Fruit fly (Drosophila melanogaster) whole organism, embryonic: ENCODE results near the gene CG15629.

ENCODE experiments used
- CG10209 ChIP-seq: fragments of 200-800 bp; sonication (Bioruptor generic); optimal IDR thresholded peaks from 3 replicates; lab custom pipeline; 2017; ENCODE audit warnings: missing biosample characterization, mild to moderate bottlenecking, missing genetic modification characterization, missing genetic modification reagents
- CG11696 ChIP-seq: fragments of 200-800 bp; sonication (Bioruptor generic); IDR thresholded peaks from 2 replicates; pipeline ENCODE4 v1.3.6; 2022; ENCODE audit warnings: missing biosample characterization, missing genetic modification characterization
- CG12219 ChIP-seq: fragments of 200-800 bp; sonication (Bioruptor generic); optimal IDR thresholded peaks from 3 replicates; lab custom pipeline; 2018; ENCODE audit warnings: missing biosample characterization, mild to moderate bottlenecking, missing genetic modification characterization
- CG12236 ChIP-seq: fragments of 200-800 bp; sonication (Bioruptor generic); optimal IDR thresholded peaks from 2 replicates; lab custom pipeline; 2016; ENCODE audit warnings: missing biosample characterization, missing genetic modification characterization
- CG13287 ChIP-seq: fragments of 200-800 bp; sonication (Bioruptor generic); IDR thresholded peaks from 2 replicates; pipeline ENCODE4 v1.3.6; 2022; ENCODE audit warnings: missing biosample characterization, missing genetic modification characterization; ENCODE audit not compliant: partially characterized antibody
- CG13775 ChIP-seq: fragments of 200-800 bp; sonication (Bioruptor generic); optimal IDR thresholded peaks from 3 replicates; lab custom pipeline; 2017; ENCODE audit warnings: missing biosample characterization, mild to moderate bottlenecking, missing genetic modification characterization
- CG13894 ChIP-seq: fragments of 200-800 bp; sonication (Bioruptor generic); optimal IDR thresholded peaks from 3 replicates; lab custom pipeline; 2018; ENCODE audit warnings: missing biosample characterization, mild to moderate bottlenecking, missing genetic modification characterization, moderate library complexity
- CG1603 ChIP-seq: fragments of 200-800 bp; sonication (Bioruptor generic); optimal IDR thresholded peaks from 2 replicates; lab custom pipeline; 2019; ENCODE audit warnings: missing biosample characterization, mild to moderate bottlenecking, missing genetic modification characterization, moderate library complexity
- CG17186 ChIP-seq: fragments of 200-800 bp; sonication (Bioruptor generic); optimal IDR thresholded peaks from 3 replicates; lab custom pipeline; 2017; ENCODE audit warnings: missing biosample characterization, missing genetic modification reagents, missing genetic modification characterization
- CG1792 ChIP-seq: fragments of 200-800 bp; sonication (Bioruptor generic); optimal IDR thresholded peaks from 2 replicates; lab custom pipeline; 2016; ENCODE audit warnings: missing biosample characterization, missing genetic modification characterization
- CG2116 ChIP-seq: fragments of 200-800 bp; sonication (Bioruptor generic); optimal IDR thresholded peaks from 3 replicates; lab custom pipeline; 2018; ENCODE audit warnings: missing biosample characterization, mild to moderate bottlenecking, missing genetic modification characterization
- CG2129 ChIP-seq: fragments of 200-800 bp; sonication (Bioruptor generic); IDR thresholded peaks from 2 replicates; pipeline ENCODE4 v1.3.6; 2022; ENCODE audit warnings: missing biosample characterization, missing genetic modification characterization; ENCODE audit not compliant: partially characterized antibody
- CG31365 ChIP-seq: fragments of 200-800 bp; sonication (Bioruptor generic); optimal IDR thresholded peaks from 2 replicates; lab custom pipeline; 2018; ENCODE audit warnings: missing biosample characterization, mild to moderate bottlenecking, missing genetic modification characterization
- CG3281 ChIP-seq: fragments of 200-800 bp; sonication (Bioruptor generic); optimal IDR thresholded peaks from 3 replicates; lab custom pipeline; 2017; ENCODE audit warnings: missing biosample characterization, mild to moderate bottlenecking, missing genetic modification characterization
- CG3995 ChIP-seq: fragments of 200-800 bp; sonication (Bioruptor generic); optimal IDR thresholded peaks from 3 replicates; lab custom pipeline; 2016; ENCODE audit warnings: missing biosample characterization, missing genetic modification characterization
- CG8290 ChIP-seq, 3 experiments: fragments of 200-800 bp; sonication (Bioruptor generic); optimal IDR thresholded peaks; 2 replicates each; lab custom pipeline; 2016 to 2019; ENCODE audit warnings: missing biosample characterization in 3 of 3, missing genetic modification characterization in 3 of 3, mild to moderate bottlenecking in 2 of 3, moderate library complexity in 1 of 3
- CG8388 ChIP-seq: fragments of 200-800 bp; sonication (Bioruptor generic); optimal IDR thresholded peaks from 2 replicates; lab custom pipeline; 2019; ENCODE audit warnings: missing biosample characterization, mild to moderate bottlenecking, missing genetic modification characterization, moderate library complexity
- CrebB ChIP-seq: fragments of 200-800 bp; sonication (Bioruptor generic); optimal IDR thresholded peaks from 3 replicates; lab custom pipeline; 2018; ENCODE audit warnings: missing biosample characterization, mild to moderate bottlenecking, missing genetic modification characterization
- D ChIP-seq, 2 experiments: fragments of 200-800 bp in 1 of 2; fragments of >200 bp in 1 of 2; sonication (Bioruptor generic) in 1 of 2; optimal IDR thresholded peaks; 2 replicates in 1 of 2; 3 replicates in 1 of 2; lab custom pipeline; 2017; ENCODE audit warnings: mild to moderate bottlenecking in 1 of 2, missing biosample characterization in 1 of 2, missing genetic modification characterization in 1 of 2, missing genetic modification reagents in 1 of 2
- Deaf1 ChIP-seq: fragments of 200-800 bp; optimal IDR thresholded peaks from 3 replicates; lab custom pipeline; 2019; ENCODE audit warnings: missing biosample characterization, mild to moderate bottlenecking, missing genetic modification characterization, moderate library complexity
- Dp ChIP-seq: fragments of 200-800 bp; sonication (Bioruptor generic); optimal IDR thresholded peaks from 2 replicates; lab custom pipeline; 2018; ENCODE audit warnings: missing biosample characterization, mild to moderate bottlenecking, missing genetic modification characterization, moderate library complexity
- E2f1 ChIP-seq: fragments of 200-800 bp; sonication (Bioruptor generic); IDR thresholded peaks from 2 replicates; pipeline ENCODE4 v1.3.6; 2022; ENCODE audit warnings: missing biosample characterization, missing genetic modification characterization
- ERR ChIP-seq: fragments of 200-800 bp; sonication (Bioruptor generic); optimal IDR thresholded peaks from 2 replicates; lab custom pipeline; 2016; ENCODE audit warnings: missing biosample characterization, missing genetic modification characterization
- HLHmδ ChIP-seq: fragments of 200-800 bp; sonication (Bioruptor generic); optimal IDR thresholded peaks from 2 replicates; lab custom pipeline; 2018; ENCODE audit warnings: missing biosample characterization, mild to moderate bottlenecking, missing genetic modification characterization, moderate library complexity
- Jarid2 ChIP-seq: fragments of 200-800 bp; sonication (Bioruptor generic); optimal IDR thresholded peaks from 3 replicates; lab custom pipeline; 2017; ENCODE audit warnings: mild to moderate bottlenecking, missing biosample characterization, missing genetic modification reagents, missing genetic modification characterization
- Lpt ChIP-seq: fragments of >200 bp; optimal IDR thresholded peaks from 2 replicates; lab custom pipeline; 2018; ENCODE audit warnings: missing biosample characterization, missing genetic modification characterization
- Max ChIP-seq: fragments of 200-800 bp; sonication (Bioruptor generic); optimal IDR thresholded peaks from 2 replicates; lab custom pipeline; 2016; ENCODE audit warnings: missing biosample characterization, mild to moderate bottlenecking, missing genetic modification characterization
- Mes4 ChIP-seq: fragments of 200-800 bp; sonication (Bioruptor generic); optimal IDR thresholded peaks from 2 replicates; lab custom pipeline; 2016; ENCODE audit warnings: missing biosample characterization, missing genetic modification characterization
- Myb ChIP-seq: fragments of 200-800 bp; sonication (Bioruptor generic); optimal IDR thresholded peaks from 2 replicates; lab custom pipeline; 2016; ENCODE audit warnings: missing biosample characterization, missing genetic modification characterization
- Scr ChIP-seq: fragments of 200-800 bp; sonication (Bioruptor generic); IDR thresholded peaks from 2 replicates; pipeline ENCODE4 v1.3.6; 2022; ENCODE audit warnings: missing biosample characterization, missing genetic modification characterization; ENCODE audit not compliant: partially characterized antibody
- Trl ChIP-seq, 3 experiments: fragments of >200 bp in 2 of 3; fragments of 200-800 bp in 1 of 3; sonication (Bioruptor generic) in 1 of 3; optimal IDR thresholded peaks; 2 replicates in 1 of 3; 3 replicates in 2 of 3; lab custom pipeline; 2016 to 2017; ENCODE audit warnings: missing biosample characterization in 1 of 3, missing genetic modification characterization in 1 of 3
- ab ChIP-seq: fragments of 200-800 bp; sonication (Bioruptor generic); optimal IDR thresholded peaks from 2 replicates; lab custom pipeline; 2016; ENCODE audit warnings: missing biosample characterization, missing genetic modification characterization
- ap ChIP-seq: fragments of 200-800 bp; sonication (Bioruptor generic); IDR thresholded peaks from 2 replicates; pipeline ENCODE4 v1.3.6; 2022; ENCODE audit warnings: missing biosample characterization, missing genetic modification characterization
- bbx ChIP-seq: fragments of 200-800 bp; sonication (Bioruptor generic); IDR thresholded peaks from 2 replicates; pipeline ENCODE4 v1.3.6; 2022; ENCODE audit warnings: missing biosample characterization, missing genetic modification characterization; ENCODE audit not compliant: partially characterized antibody
- bowl ChIP-seq: fragments of 200-800 bp; sonication (Bioruptor generic); IDR thresholded peaks from 2 replicates; pipeline ENCODE4 v1.3.6; 2022; ENCODE audit warnings: missing biosample characterization, missing genetic modification characterization
- da ChIP-seq: fragments of 200-800 bp; sonication (Bioruptor generic); optimal IDR thresholded peaks from 2 replicates; lab custom pipeline; 2016; ENCODE audit warnings: missing biosample characterization, missing genetic modification characterization
- ems ChIP-seq: fragments of 200-800 bp; sonication (Bioruptor generic); optimal IDR thresholded peaks from 3 replicates; lab custom pipeline; 2016; ENCODE audit warnings: missing biosample characterization, missing genetic modification characterization
- gsb ChIP-seq: fragments of 200-800 bp; sonication (Bioruptor generic); IDR thresholded peaks from 2 replicates; pipeline ENCODE4 v1.3.6; 2022; ENCODE audit warnings: missing biosample characterization, missing genetic modification characterization
- gt ChIP-seq: fragments of 200-800 bp; sonication (Bioruptor generic); IDR thresholded peaks from 2 replicates; pipeline ENCODE4 v1.3.6; 2022; ENCODE audit warnings: missing biosample characterization, missing genetic modification characterization
- hbn ChIP-seq: fragments of 200-800 bp; sonication (Bioruptor generic); IDR thresholded peaks from 2 replicates; pipeline ENCODE4 v1.3.6; 2022; ENCODE audit warnings: missing biosample characterization, missing genetic modification characterization; ENCODE audit not compliant: partially characterized antibody
- jumu ChIP-seq: fragments of 200-800 bp; sonication (Bioruptor generic); optimal IDR thresholded peaks from 3 replicates; lab custom pipeline; 2016; ENCODE audit warnings: missing biosample characterization, missing genetic modification characterization
- lov ChIP-seq, 2 experiments: fragments of 200-800 bp in 1 of 2; fragments of >200 bp in 1 of 2; sonication (Bioruptor generic) in 1 of 2; IDR thresholded peaks in 1 of 2; optimal IDR thresholded peaks in 1 of 2; 2 replicates in 1 of 2; 3 replicates in 1 of 2; pipeline versions ENCODE4 v1.3.6 to Lab custom; 2017 to 2022; ENCODE audit warnings: missing biosample characterization in 1 of 2, missing genetic modification characterization in 1 of 2
- mld ChIP-seq: fragments of 200-800 bp; sonication (Bioruptor generic); IDR thresholded peaks from 3 replicates; pipeline ENCODE4 v1.3.6; 2022; ENCODE audit warnings: missing biosample characterization, missing genetic modification characterization; ENCODE audit not compliant: partially characterized antibody
- peb ChIP-seq: fragments of 200-800 bp; sonication (Bioruptor generic); IDR thresholded peaks from 2 replicates; pipeline ENCODE4 v1.3.6; 2022; ENCODE audit warnings: missing biosample characterization, missing genetic modification characterization
- run ChIP-seq: fragments of 200-800 bp; sonication (Bioruptor generic); optimal IDR thresholded peaks from 3 replicates; lab custom pipeline; 2018; ENCODE audit warnings: missing biosample characterization, mild to moderate bottlenecking, missing genetic modification characterization
- sqz ChIP-seq: fragments of 200-800 bp; sonication (Bioruptor generic); optimal IDR thresholded peaks from 3 replicates; lab custom pipeline; 2018; ENCODE audit warnings: missing biosample characterization, mild to moderate bottlenecking, missing genetic modification characterization
- ssp ChIP-seq: fragments of 200-800 bp; sonication (Bioruptor generic); IDR thresholded peaks from 2 replicates; pipeline ENCODE4 v1.3.6; 2022; ENCODE audit warnings: missing biosample characterization, missing genetic modification characterization
- unpg ChIP-seq: fragments of 200-800 bp; sonication (Bioruptor generic); optimal IDR thresholded peaks from 3 replicates; lab custom pipeline; 2018; ENCODE audit warnings: missing biosample characterization, mild to moderate bottlenecking, missing genetic modification characterization, moderate library complexity
- vvl ChIP-seq: fragments of 200-800 bp; sonication (Bioruptor generic); IDR thresholded peaks from 2 replicates; pipeline ENCODE4 v1.3.6; 2022; ENCODE audit warnings: missing biosample characterization, missing genetic modification characterization

The CG15629 gene

dm6 chr2L:4821757-4822156 is 8.9 kb downstream of the CG15629 start, which contains the start of gene CG15628:
CG15628 (plus strand) TSS chr2L:4821774.
- TF ChIP-seq Lpt (GFP tag; lab: Kevin White, UChicago) (no peak), gt (GFP tag; lab: Robert Waterston, UW) (no peak), CG8290 (GFP tag; optimal IDR thresholded peaks at IDR 0.05; lab: Kevin White, UChicago) (no peak), CG8290 (tag; optimal IDR thresholded peaks at IDR 0.05; lab: Kevin White, UChicago) (no peak), CG13287 (GFP tag; lab: Robert Waterston, UW) (0 out of 2 replicates have a peak, but pooled peaks have one; percentile 9), ap (GFP tag; lab: Robert Waterston, UW) (no peak), Scr (no peak), jumu (no peak), HLHmδ (GFP tag; lab: Kevin White, UChicago) (peak; percentile 16), CG1603 (tag; lab: Kevin White, UChicago) (no peak), CrebB (tag; lab: Kevin White, UChicago) (no peak), hbn (GFP tag; lab: Robert Waterston, UW) (no peak), Trl (optimal IDR thresholded peaks at IDR 0.05; lab: Kevin White, UChicago) (no peak), Trl (GFP tag; optimal IDR thresholded peaks at IDR 0.05; lab: Kevin White, UChicago) (no peak), vvl (GFP tag; lab: Robert Waterston, UW) (no peak), run (tag; lab: Kevin White, UChicago) (no peak), Myb (GFP tag; lab: Kevin White, UChicago) (no peak), bowl (no peak), ssp (GFP tag; lab: Robert Waterston, UW) (no peak), CG17186 (no peak), CG12219 (no peak), CG11696 (no peak), CG31365 (tag; lab: Kevin White, UChicago) (peak; percentile 23), CG13894 (tag; lab: Kevin White, UChicago) (no peak), sqz (GFP tag; lab: Kevin White, UChicago) (no peak), Max (GFP tag; lab: Kevin White, UChicago) (no peak), peb (GFP tag; lab: Robert Waterston, UW) (no peak), da (GFP tag; lab: Kevin White, UChicago) (no peak), CG2116 (no peak), ERR (GFP tag; lab: Kevin White, UChicago) (no peak), Deaf1 (no peak), Jarid2 (peak; percentile 18), ems (no peak), bbx (no peak), CG2129 (GFP tag; lab: Robert Waterston, UW) (no peak), ab (GFP tag; lab: Kevin White, UChicago) (no peak), Mes4 (no peak), gsb (GFP tag; lab: Robert Waterston, UW) (0 out of 2 replicates have a peak, but pooled peaks have one; percentile 1), CG3281 (no peak), CG10209 (GFP tag; lab: Kevin White, UChicago) (no peak), Dp (no peak), lov (optimal IDR thresholded peaks at IDR 0.05; lab: Kevin White, UChicago) (no peak), lov (GFP tag; IDR thresholded peaks at IDR 0.05; lab: Robert Waterston, UW) (0 out of 3 replicates have a peak, but pooled peaks have one; percentile 28), CG12236 (no peak), D (optimal IDR thresholded peaks at IDR 0.05; lab: Kevin White, UChicago) (peak; percentile 41), D (GFP tag; optimal IDR thresholded peaks at IDR 0.05; lab: Kevin White, UChicago) (no peak), CG8388 (peak; percentile 91), CG1792 (GFP tag; lab: Kevin White, UChicago) (no peak), E2f1 (GFP tag; lab: Robert Waterston, UW) (no peak), CG13775 (GFP tag; lab: Kevin White, UChicago) (no peak), CG3995 (no peak), mld (no peak), unpg (GFP tag; lab: Kevin White, UChicago) (no peak)
